Fruit fly (Drosophila melanogaster): ENCODE data around the gene Nelf-A.

Gene Nelf-A

dm6 chr3R:21204500-21205167 is 18.9 kb upstream of the Nelf-A start (continued):
- TF ChIP-seq CG14965 (GFP tag; optimal IDR thresholded peaks at IDR 0.05; ENCODE audit: borderline replicate concordance) (no peak), Rx (GFP tag; IDR thresholded peaks at IDR 0.05) (no peak; the same call in none of the 2 replicates), ssp (GFP tag; IDR thresholded peaks at IDR 0.05) (peak; percentile 67), chn (GFP tag; optimal IDR thresholded peaks at IDR 0.05) (peak; percentile 81), CG15479 (GFP tag; optimal IDR thresholded peaks at IDR 0.05) (no peak), Atf3 (GFP tag; optimal IDR thresholded peaks at IDR 0.05) (peak; percentile 76), CG12391 (tag; optimal IDR thresholded peaks at IDR 0.05) (peak; percentile 90), jumu (GFP tag; optimal IDR thresholded peaks at IDR 0.05) (peak; percentile 85), Awh (GFP tag; IDR thresholded peaks at IDR 0.05) (peak; percentile 68), CG12769 (tag; optimal IDR thresholded peaks at IDR 0.05) (peak; percentile 79), dm (GFP tag; optimal IDR thresholded peaks at IDR 0.05) (peak; percentile 81), dysf (GFP tag; IDR thresholded peaks at IDR 0.05) (peak; percentile 87), Antp (GFP tag; optimal IDR thresholded peaks at IDR 0.05) (peak; percentile 78), CG1792 (GFP tag; optimal IDR thresholded peaks at IDR 0.05) (peak; percentile 83), trem (tag; optimal IDR thresholded peaks at IDR 0.05) (peak; percentile 88), CG7271 (tag; optimal IDR thresholded peaks at IDR 0.05) (no peak), CG13424 (tag; optimal IDR thresholded peaks at IDR 0.05) (peak; percentile 90), corto (GFP tag; optimal IDR thresholded peaks at IDR 0.05) (no peak), stc (GFP tag; IDR thresholded peaks at IDR 0.05) (peak; percentile 62), CG10462 (GFP tag; optimal IDR thresholded peaks at IDR 0.05) (peak; percentile 63), CG18599 (GFP tag; optimal IDR thresholded peaks at IDR 0.05) (peak; percentile 67), CG11723 (GFP tag; optimal IDR thresholded peaks at IDR 0.05) (peak; percentile 55), CG12071 (GFP tag; optimal IDR thresholded peaks at IDR 0.05) (peak; percentile 62), CG12942 (GFP tag; optimal IDR thresholded peaks at IDR 0.05) (peak; percentile 60), HmgZ (tag; optimal IDR thresholded peaks at IDR 0.05) (peak; percentile 29), ro (GFP tag; IDR thresholded peaks at IDR 0.05) (peak; percentile 35; the same call in 1 of the 2 replicates), Sry-δ (GFP tag; optimal IDR thresholded peaks at IDR 0.05) (peak; percentile 37), CG7839 (tag; optimal IDR thresholded peaks at IDR 0.05) (peak; percentile 89), CG7357 (GFP tag; IDR thresholded peaks at IDR 0.05) (peak; percentile 68), tap (tag; optimal IDR thresholded peaks at IDR 0.05) (peak; percentile 83), dmrt11E (tag; optimal IDR thresholded peaks at IDR 0.05) (peak; percentile 79), CG4820 (GFP tag; optimal IDR thresholded peaks at IDR 0.05) (peak; percentile 91), CG3065 (GFP tag; optimal IDR thresholded peaks at IDR 0.05) (peak; percentile 51), Scr (GFP tag; IDR thresholded peaks at IDR 0.05; ENCODE audit: partially characterized antibody) (no peak), Doc3 (GFP tag; IDR thresholded peaks at IDR 0.05; ENCODE audit: partially characterized antibody) (no peak), CG5180 (GFP tag; optimal IDR thresholded peaks at IDR 0.05) (peak; percentile 55), CG12219 (GFP tag; optimal IDR thresholded peaks at IDR 0.05) (peak; percentile 89), Dll (GFP tag; IDR thresholded peaks at IDR 0.05; ENCODE audit: partially characterized antibody) (no peak), CG4360 (GFP tag; IDR thresholded peaks at IDR 0.05) (no peak), cg (GFP tag; optimal IDR thresholded peaks at IDR 0.05) (peak; percentile 24), CG15269 (tag; optimal IDR thresholded peaks at IDR 0.05) (peak; percentile 81), pan (optimal IDR thresholded peaks at IDR 0.05) (no peak), pan (GFP tag; optimal IDR thresholded peaks at IDR 0.05 in 1 of 2, IDR thresholded peaks at IDR 0.05 in 1 of 2) (peak in 1 of 2 experiments; percentile 86), nerfin-1 (tag; optimal IDR thresholded peaks at IDR 0.05) (peak; percentile 85), CG4854 (GFP tag; optimal IDR thresholded peaks at IDR 0.05) (peak; percentile 51), pfk (GFP tag; optimal IDR thresholded peaks at IDR 0.05) (peak; percentile 92), CG33213 (GFP tag; optimal IDR thresholded peaks at IDR 0.05) (peak; percentile 72), HLHmδ (GFP tag; optimal IDR thresholded peaks at IDR 0.05) (peak; percentile 53), CHES-1-like (GFP tag; optimal IDR thresholded peaks at IDR 0.05) (peak; percentile 54)
